ENCODE assay signal across 5 fruit fly cellular contexts in the genomic region with DNA sequence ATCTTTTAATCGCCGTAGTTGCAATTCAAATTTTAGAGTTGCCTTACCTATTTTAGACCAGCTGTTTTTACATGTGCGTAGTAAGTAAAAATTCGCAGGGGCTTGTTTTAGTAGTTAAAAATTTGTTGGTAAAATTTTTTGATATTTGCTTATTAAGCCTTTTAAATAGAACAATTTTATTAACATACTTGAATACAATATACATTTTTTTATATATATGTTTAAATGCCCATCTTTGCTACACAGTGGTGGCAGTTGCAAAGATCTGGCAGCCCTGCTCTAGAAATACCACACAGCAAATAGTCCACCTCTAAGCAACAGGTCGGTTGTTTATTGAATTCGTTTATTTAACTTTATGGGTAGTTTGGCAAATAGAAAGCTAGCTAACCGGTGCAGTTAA.
TF ChIP-seq lines count a peak whose summit lies in the region.

CG10467 (minus strand) TSS at position 51 of the 400 bp plus-strand sequence.
loj (plus strand) TSS at position 291 of the 400 bp plus-strand sequence.

TF ChIP-seq in whole organism, adult, 20 proteins besides CTCF, POLR2A, EP300 and RAD21 (continued from another document):
- TF ChIP-seq CG1620 (GFP tag; optimal IDR thresholded peaks at IDR 0.05; lab: Kevin White, UChicago), result peak; percentile 88
- peak; percentile 94 for TF ChIP-seq CG14711 (tag; optimal IDR thresholded peaks at IDR 0.05; lab: Kevin White, UChicago)
- TF ChIP-seq cic (GFP tag; optimal IDR thresholded peaks at IDR 0.05; lab: Kevin White, UChicago), result peak; percentile 31

TF ChIP-seq in whole organism, embryonic, 481 proteins besides CTCF, POLR2A, EP300 and RAD21 (continued from another document and continues in another):
- TF ChIP-seq fd102C (GFP tag; optimal IDR thresholded peaks at IDR 0.05; lab: Kevin White, UChicago) (peak; percentile 70), repo (GFP tag; optimal IDR thresholded peaks at IDR 0.05; lab: Kevin White, UChicago) (peak; percentile 34), CG16863 (GFP tag; optimal IDR thresholded peaks at IDR 0.05; lab: Kevin White, UChicago) (peak; percentile 67), CG11560 (tag; IDR thresholded peaks at IDR 0.05; lab: Robert Waterston, UW) (peak; percentile 91), kni (GFP tag; optimal IDR thresholded peaks at IDR 0.05; lab: Kevin White, UChicago) (peak; percentile 77), luna (GFP tag; optimal IDR thresholded peaks at IDR 0.05; lab: Kevin White, UChicago) (peak; percentile 5), CG32532 (GFP tag; IDR thresholded peaks at IDR 0.05; lab: Robert Waterston, UW) (peak; percentile 98), Aef1 (GFP tag; IDR thresholded peaks at IDR 0.05; lab: Robert Waterston, UW) (peak; percentile 98), CG4707 (GFP tag; optimal IDR thresholded peaks at IDR 0.05; lab: Kevin White, UChicago) (peak; percentile 73), CG14014 (GFP tag; IDR thresholded peaks at IDR 0.05; lab: Robert Waterston, UW) (peak; percentile 97), grau (tag; optimal IDR thresholded peaks at IDR 0.05; lab: Kevin White, UChicago) (peak; percentile 95), Six4 (GFP tag; optimal IDR thresholded peaks at IDR 0.05; lab: Kevin White, UChicago) (peak; percentile 92), HLH3B (GFP tag; IDR thresholded peaks at IDR 0.05; lab: Robert Waterston, UW) (peak; percentile 97), CG12942 (GFP tag; optimal IDR thresholded peaks at IDR 0.05; lab: Kevin White, UChicago) (peak; percentile 98), CG6765 (GFP tag; optimal IDR thresholded peaks at IDR 0.05; lab: Kevin White, UChicago) (peak; percentile 74), nau (GFP tag; optimal IDR thresholded peaks at IDR 0.05; lab: Kevin White, UChicago) (peak; percentile 79), tll (GFP tag; optimal IDR thresholded peaks at IDR 0.05; lab: Kevin White, UChicago) (peak in 1 of 2 experiments; percentile 62), TFAM (GFP tag; optimal IDR thresholded peaks at IDR 0.05; lab: Kevin White, UChicago) (no peak), CG31224 (GFP tag; IDR thresholded peaks at IDR 0.05; lab: Robert Waterston, UW) (peak; percentile 93), CG30020 (tag; optimal IDR thresholded peaks at IDR 0.05; lab: Kevin White, UChicago) (peak; percentile 87), sima (GFP tag; optimal IDR thresholded peaks at IDR 0.05; lab: Kevin White, UChicago) (no peak), Opbp (GFP tag; IDR thresholded peaks at IDR 0.05; lab: Robert Waterston, UW; ENCODE audit: partially characterized antibody) (peak; percentile 78), stc (GFP tag; IDR thresholded peaks at IDR 0.05; lab: Robert Waterston, UW) (peak; percentile 91), Spps (tag; optimal IDR thresholded peaks at IDR 0.05; lab: Kevin White, UChicago) (peak; percentile 90), Sox100B (GFP tag; optimal IDR thresholded peaks at IDR 0.05; lab: Kevin White, UChicago) (peak; percentile 88), Lhr (GFP tag; optimal IDR thresholded peaks at IDR 0.05; lab: Kevin White, UChicago) (peak; percentile 90), her (GFP tag; optimal IDR thresholded peaks at IDR 0.05; lab: Kevin White, UChicago) (peak; percentile 45), CG14710 (tag; optimal IDR thresholded peaks at IDR 0.05; lab: Kevin White, UChicago) (peak; percentile 97), sens (GFP tag; lab: Kevin White, UChicago) (peak; percentile 97), ap (GFP tag; IDR thresholded peaks at IDR 0.05; lab: Robert Waterston, UW) (peak; percentile 92), CG17829 (tag; optimal IDR thresholded peaks at IDR 0.05; lab: Kevin White, UChicago) (peak; percentile 96)

TF ChIP-seq in whole organism, prepupa, 60 proteins besides CTCF, POLR2A, EP300 and RAD21 (continued from another document and continues in another):
- TF ChIP-seq CG8119 (GFP tag; IDR thresholded peaks at IDR 0.05; lab: Robert Waterston, UW), result no peak; the same call in 1 of the 3 replicates
- TF ChIP-seq fd59A (GFP tag; optimal IDR thresholded peaks at IDR 0.05; lab: Kevin White, UChicago), result peak; percentile 80
- peak; percentile 95 for TF ChIP-seq CG11902 (GFP tag; optimal IDR thresholded peaks at IDR 0.05; lab: Kevin White, UChicago)
- peak; percentile 94 for TF ChIP-seq CG6163 (GFP tag; IDR thresholded peaks at IDR 0.05; lab: Robert Waterston, UW)
- peak; percentile 91 for TF ChIP-seq Gug (GFP tag; IDR thresholded peaks at IDR 0.05; lab: Robert Waterston, UW)
- peak; percentile 78 for TF ChIP-seq dac (GFP tag; optimal IDR thresholded peaks at IDR 0.05; lab: Kevin White, UChicago)
- peak; percentile 65 for TF ChIP-seq Blimp-1 (GFP tag; optimal IDR thresholded peaks at IDR 0.05; lab: Kevin White, UChicago)
- peak; percentile 22 for TF ChIP-seq CG9139 (GFP tag; optimal IDR thresholded peaks at IDR 0.05; lab: Kevin White, UChicago)
- peak; percentile 91 for TF ChIP-seq CG3919 (GFP tag; optimal IDR thresholded peaks at IDR 0.05; lab: Kevin White, UChicago)
- peak; percentile 92 for TF ChIP-seq Hr39 (GFP tag; optimal IDR thresholded peaks at IDR 0.05; lab: Kevin White, UChicago)
- TF ChIP-seq CG6808 (GFP tag; optimal IDR thresholded peaks at IDR 0.05; lab: Kevin White, UChicago), result peak; percentile 75
- TF ChIP-seq CG16779 (tag; optimal IDR thresholded peaks at IDR 0.05; lab: Kevin White, UChicago), result no peak
- TF ChIP-seq CG6854 (GFP tag; optimal IDR thresholded peaks at IDR 0.05; lab: Kevin White, UChicago), result no peak
- peak; percentile 90 for TF ChIP-seq CG34406 (GFP tag; optimal IDR thresholded peaks at IDR 0.05; lab: Kevin White, UChicago)
- peak; percentile 82 for TF ChIP-seq dsx (GFP tag; optimal IDR thresholded peaks at IDR 0.05; lab: Kevin White, UChicago; ENCODE audit: poor library complexity, severe bottlenecking)
- peak; percentile 92 for TF ChIP-seq CG3032 (tag; optimal IDR thresholded peaks at IDR 0.05; lab: Kevin White, UChicago)
- TF ChIP-seq Sox102F (GFP tag; optimal IDR thresholded peaks at IDR 0.05; lab: Kevin White, UChicago), result peak; percentile 82
- peak; percentile 76 for TF ChIP-seq CG1621 (tag; optimal IDR thresholded peaks at IDR 0.05; lab: Kevin White, UChicago)
- TF ChIP-seq CG15336 (GFP tag; IDR thresholded peaks at IDR 0.05; lab: Robert Waterston, UW), result no peak; the same call in 1 of the 2 replicates
- TF ChIP-seq achi (GFP tag; optimal IDR thresholded peaks at IDR 0.05; lab: Kevin White, UChicago), result peak; percentile 91
- peak; percentile 94 for TF ChIP-seq eg (GFP tag; IDR thresholded peaks at IDR 0.05; lab: Robert Waterston, UW)
- TF ChIP-seq Met (GFP tag; optimal IDR thresholded peaks at IDR 0.05; lab: Kevin White, UChicago), result peak; percentile 87
- TF ChIP-seq Lpt (GFP tag; optimal IDR thresholded peaks at IDR 0.05; lab: Kevin White, UChicago), result peak; percentile 82
- TF ChIP-seq CG7368 (GFP tag; optimal IDR thresholded peaks at IDR 0.05; lab: Kevin White, UChicago), result peak; percentile 84
- peak; percentile 85 for TF ChIP-seq CG8319 (GFP tag; optimal IDR thresholded peaks at IDR 0.05; lab: Kevin White, UChicago)
- peak; percentile 74 to 83 for TF ChIP-seq salr (GFP tag; optimal IDR thresholded peaks at IDR 0.05; lab: Kevin White, UChicago)
- TF ChIP-seq CG32006 (GFP tag; optimal IDR thresholded peaks at IDR 0.05; lab: Kevin White, UChicago), result peak; percentile 92
- TF ChIP-seq svp (GFP tag; lab: Kevin White, UChicago), result peak; percentile 88
- peak; percentile 85 for TF ChIP-seq Ets21C (GFP tag; optimal IDR thresholded peaks at IDR 0.05; lab: Kevin White, UChicago)
- peak; percentile 89 for TF ChIP-seq Ets96B (tag; optimal IDR thresholded peaks at IDR 0.05; lab: Kevin White, UChicago)
- TF ChIP-seq CG6276 (GFP tag; optimal IDR thresholded peaks at IDR 0.05; lab: Kevin White, UChicago), result peak; percentile 52

TF ChIP-seq in whole organism, pupa, 21 proteins besides CTCF, POLR2A, EP300 and RAD21 (continued from another document):
- peak; percentile 94 for TF ChIP-seq CG17806 (tag; optimal IDR thresholded peaks at IDR 0.05; lab: Kevin White, UChicago)

TF ChIP-seq in whole organism, wandering third instar larva, 38 proteins besides CTCF, POLR2A, EP300 and RAD21 (continued from another document):
- TF ChIP-seq CG32264 (GFP tag; optimal IDR thresholded peaks at IDR 0.05; lab: Kevin White, UChicago), result peak; percentile 19
- no peak for TF ChIP-seq Mio (GFP tag; optimal IDR thresholded peaks at IDR 0.05; lab: Kevin White, UChicago)
- no peak for TF ChIP-seq Dif (GFP tag; optimal IDR thresholded peaks at IDR 0.05; lab: Kevin White, UChicago; ENCODE audit: partially characterized antibody)
- TF ChIP-seq psq (GFP tag; optimal IDR thresholded peaks at IDR 0.05; lab: Kevin White, UChicago), result peak; percentile 89
- TF ChIP-seq sage (GFP tag; optimal IDR thresholded peaks at IDR 0.05; lab: Kevin White, UChicago), result peak; percentile 52
- peak; percentile 81 for TF ChIP-seq fru (GFP tag; optimal IDR thresholded peaks at IDR 0.05; lab: Kevin White, UChicago)
- TF ChIP-seq tai (GFP tag; optimal IDR thresholded peaks at IDR 0.05; lab: Kevin White, UChicago), result peak; percentile 90
- peak; percentile 89 for TF ChIP-seq Hnf4 (GFP tag; optimal IDR thresholded peaks at IDR 0.05; lab: Kevin White, UChicago)
- TF ChIP-seq sv (GFP tag; optimal IDR thresholded peaks at IDR 0.05; lab: Kevin White, UChicago), result peak; percentile 92
- peak; percentile 89 for TF ChIP-seq OdsH (GFP tag; optimal IDR thresholded peaks at IDR 0.05; lab: Kevin White, UChicago)
- TF ChIP-seq ey (GFP tag; optimal IDR thresholded peaks at IDR 0.05; lab: Kevin White, UChicago), result peak; percentile 85
- peak; percentile 63 for TF ChIP-seq woc (GFP tag; optimal IDR thresholded peaks at IDR 0.05; lab: Kevin White, UChicago)
- TF ChIP-seq Hr78 (GFP tag; optimal IDR thresholded peaks at IDR 0.05; lab: Kevin White, UChicago), result no peak
- no peak for TF ChIP-seq dl (GFP tag; optimal IDR thresholded peaks at IDR 0.05; lab: Kevin White, UChicago; ENCODE audit: insufficient read depth in 1 of 2, partially characterized antibody in 2 of 2)
- TF ChIP-seq HLH106 (tag; optimal IDR thresholded peaks at IDR 0.05; lab: Kevin White, UChicago), result peak; percentile 92
- TF ChIP-seq br (GFP tag; optimal IDR thresholded peaks at IDR 0.05; lab: Kevin White, UChicago), result peak; percentile 59
- peak; percentile 91 for TF ChIP-seq dmrt93B (GFP tag; optimal IDR thresholded peaks at IDR 0.05; lab: Kevin White, UChicago)
- TF ChIP-seq GATAd (GFP tag; optimal IDR thresholded peaks at IDR 0.05; lab: Kevin White, UChicago), result peak; percentile 77
